Fruit fly (Drosophila melanogaster) whole organism, embryonic: ENCODE measurements around the gene Bug22.

Source experiments
- CG12391 ChIP-seq: fragments of 200-800 bp; sonication (Bioruptor generic); optimal IDR thresholded peaks from 3 replicates; lab custom pipeline; 2018; ENCODE audit warnings: missing biosample characterization, mild to moderate bottlenecking, missing genetic modification characterization, moderate library complexity
- CG12942 ChIP-seq: fragments of 200-800 bp; sonication (Bioruptor generic); optimal IDR thresholded peaks from 3 replicates; lab custom pipeline; 2016; ENCODE audit warnings: missing biosample characterization, missing genetic modification characterization
- CG13123 ChIP-seq: fragments of 200-800 bp; sonication (Bioruptor generic); optimal IDR thresholded peaks from 2 replicates; lab custom pipeline; 2016; ENCODE audit warnings: missing biosample characterization, missing genetic modification characterization
- CG13424 ChIP-seq: fragments of 200-800 bp; sonication (Bioruptor generic); optimal IDR thresholded peaks from 2 replicates; lab custom pipeline; 2019; ENCODE audit warnings: missing biosample characterization, mild to moderate bottlenecking, missing genetic modification characterization, moderate library complexity
- CG13894 ChIP-seq: fragments of 200-800 bp; sonication (Bioruptor generic); optimal IDR thresholded peaks from 3 replicates; lab custom pipeline; 2018; ENCODE audit warnings: missing biosample characterization, mild to moderate bottlenecking, missing genetic modification characterization, moderate library complexity
- CG15514 ChIP-seq: fragments of 200-800 bp; sonication (Bioruptor generic); optimal IDR thresholded peaks from 3 replicates; lab custom pipeline; 2017; ENCODE audit warnings: missing biosample characterization, missing genetic modification characterization, mild to moderate bottlenecking, moderate library complexity, missing genetic modification reagents
- CG16815 ChIP-seq: fragments of 200-800 bp; sonication (Bioruptor generic); optimal IDR thresholded peaks from 3 replicates; lab custom pipeline; 2017; ENCODE audit warnings: missing biosample characterization, mild to moderate bottlenecking, missing genetic modification characterization
- CG30403 ChIP-seq: fragments of 200-800 bp; sonication (Bioruptor generic); optimal IDR thresholded peaks from 3 replicates; lab custom pipeline; 2016; ENCODE audit warnings: missing biosample characterization, missing genetic modification characterization
- CG31388 ChIP-seq: fragments of 200-800 bp; sonication (Bioruptor generic); optimal IDR thresholded peaks from 2 replicates; lab custom pipeline; 2016; ENCODE audit warnings: missing biosample characterization, missing genetic modification characterization
- CG33557 ChIP-seq: fragments of 200-800 bp; sonication (Bioruptor generic); optimal IDR thresholded peaks from 2 replicates; lab custom pipeline; 2019; ENCODE audit warnings: missing biosample characterization, mild to moderate bottlenecking, missing genetic modification characterization, moderate library complexity
- CG34224 ChIP-seq: fragments of 200-800 bp; sonication (Bioruptor generic); IDR thresholded peaks from 3 replicates; pipeline ENCODE4 v1.3.6; 2022; ENCODE audit warnings: missing biosample characterization, missing genetic modification characterization; ENCODE audit not compliant: partially characterized antibody
- CG34376 ChIP-seq: fragments of 200-800 bp; sonication (Bioruptor generic); optimal IDR thresholded peaks from 2 replicates; lab custom pipeline; 2018; ENCODE audit warnings: missing biosample characterization, mild to moderate bottlenecking, missing genetic modification characterization
- CG3838 ChIP-seq: fragments of 200-800 bp; sonication (Bioruptor generic); optimal IDR thresholded peaks from 3 replicates; lab custom pipeline; 2016; ENCODE audit warnings: missing biosample characterization, missing genetic modification characterization
- CG7928 ChIP-seq: fragments of 200-800 bp; sonication (Bioruptor generic); optimal IDR thresholded peaks from 2 replicates; lab custom pipeline; 2017; ENCODE audit warnings: missing biosample characterization, mild to moderate bottlenecking, missing genetic modification characterization
- CG9215 ChIP-seq: fragments of 200-800 bp; sonication (Bioruptor generic); IDR thresholded peaks from 2 replicates; pipeline ENCODE4 v1.3.6; 2022; ENCODE audit warnings: missing biosample characterization, missing genetic modification characterization
- CG9609 ChIP-seq: fragments of 200-800 bp; sonication (Bioruptor generic); optimal IDR thresholded peaks from 3 replicates; lab custom pipeline; 2016; ENCODE audit warnings: missing biosample characterization, missing genetic modification characterization
- CG9797 ChIP-seq: fragments of 200-800 bp; sonication (Bioruptor generic); optimal IDR thresholded peaks from 3 replicates; lab custom pipeline; 2018; ENCODE audit warnings: missing biosample characterization, mild to moderate bottlenecking, missing genetic modification characterization
- CTCF ChIP-seq: fragments of 200-800 bp; sonication (Bioruptor generic); optimal IDR thresholded peaks from 2 replicates; lab custom pipeline; 2017; ENCODE audit warnings: missing biosample characterization, mild to moderate bottlenecking, missing genetic modification characterization, moderate library complexity
- Camta ChIP-seq: fragments of 200-800 bp; sonication (Bioruptor generic); optimal IDR thresholded peaks from 2 replicates; lab custom pipeline; 2016; ENCODE audit warnings: missing biosample characterization, missing genetic modification characterization
- CkIIα-i1 ChIP-seq: fragments of 200-800 bp; sonication (Bioruptor generic); IDR thresholded peaks from 2 replicates; pipeline ENCODE4 v1.3.6; 2022; ENCODE audit warnings: missing biosample characterization, missing genetic modification characterization
- D ChIP-seq, 2 experiments: fragments of 200-800 bp in 1 of 2; fragments of >200 bp in 1 of 2; sonication (Bioruptor generic) in 1 of 2; optimal IDR thresholded peaks; 2 replicates in 1 of 2; 3 replicates in 1 of 2; lab custom pipeline; 2017; ENCODE audit warnings: mild to moderate bottlenecking in 1 of 2, missing biosample characterization in 1 of 2, missing genetic modification characterization in 1 of 2, missing genetic modification reagents in 1 of 2
- D19A ChIP-seq: fragments of 200-800 bp; optimal IDR thresholded peaks from 3 replicates; lab custom pipeline; 2019; ENCODE audit warnings: missing biosample characterization, mild to moderate bottlenecking, missing genetic modification characterization, moderate library complexity
- Deaf1 ChIP-seq: fragments of 200-800 bp; optimal IDR thresholded peaks from 3 replicates; lab custom pipeline; 2019; ENCODE audit warnings: missing biosample characterization, mild to moderate bottlenecking, missing genetic modification characterization, moderate library complexity
- Hsf ChIP-seq: fragments of 200-800 bp; sonication (Bioruptor generic); optimal IDR thresholded peaks from 3 replicates; lab custom pipeline; 2016; ENCODE audit warnings: missing biosample characterization, missing genetic modification characterization
- MESR4 ChIP-seq: fragments of 200-800 bp; sonication (Bioruptor generic); optimal IDR thresholded peaks from 2 replicates; lab custom pipeline; 2018; ENCODE audit warnings: missing biosample characterization, mild to moderate bottlenecking, missing genetic modification characterization, moderate library complexity
- Mad ChIP-seq: fragments of 200-800 bp; sonication (Bioruptor generic); optimal IDR thresholded peaks from 2 replicates; lab custom pipeline; 2016; ENCODE audit warnings: missing biosample characterization, missing genetic modification characterization
- Med ChIP-seq: fragments of 200-800 bp; sonication (Bioruptor generic); peaks from one replicate; lab custom pipeline; 2016; ENCODE audit warnings: missing biosample characterization, missing genetic modification characterization, mild to moderate bottlenecking, inconsistent platforms, moderate library complexity
- Meics ChIP-seq: fragments of 200-800 bp; sonication (Bioruptor generic); optimal IDR thresholded peaks from 2 replicates; lab custom pipeline; 2017; ENCODE audit warnings: missing biosample characterization, mild to moderate bottlenecking, missing genetic modification characterization
- Neu2 ChIP-seq: fragments of 200-800 bp; sonication (Bioruptor generic); optimal IDR thresholded peaks from 3 replicates; lab custom pipeline; 2016; ENCODE audit warnings: missing biosample characterization, missing genetic modification characterization, borderline replicate concordance
- Poxn ChIP-seq: fragments of 200-800 bp; sonication (Bioruptor generic); IDR thresholded peaks from 2 replicates; pipeline ENCODE4 v1.3.6; 2022; ENCODE audit warnings: missing biosample characterization, missing genetic modification characterization
- Rfx ChIP-seq: fragments of 200-800 bp; sonication (Bioruptor generic); IDR thresholded peaks from 2 replicates; pipeline ENCODE4 v1.3.6; 2022; ENCODE audit warnings: missing biosample characterization, missing genetic modification characterization
- Side ChIP-seq: fragments of 200-800 bp; sonication (Bioruptor generic); optimal IDR thresholded peaks from 2 replicates; lab custom pipeline; 2016; ENCODE audit warnings: missing biosample characterization, missing genetic modification characterization
- Sin3A ChIP-seq: fragments of >200 bp; optimal IDR thresholded peaks from 2 replicates; lab custom pipeline; 2018
- Tbp ChIP-seq: fragments of >200 bp; optimal IDR thresholded peaks from 2 replicates; lab custom pipeline; 2018; ENCODE audit warnings: missing biosample characterization, missing genetic modification characterization
- caup ChIP-seq: fragments of 200-800 bp; sonication (Bioruptor generic); optimal IDR thresholded peaks from 3 replicates; lab custom pipeline; 2017; ENCODE audit warnings: missing biosample characterization, mild to moderate bottlenecking, missing genetic modification characterization, moderate library complexity; ENCODE audit not compliant: severe bottlenecking
- corto ChIP-seq: fragments of 200-800 bp; sonication (Bioruptor generic); optimal IDR thresholded peaks from 2 replicates; lab custom pipeline; 2016; ENCODE audit warnings: missing biosample characterization, mild to moderate bottlenecking, missing genetic modification characterization, moderate library complexity
- dimm ChIP-seq: fragments of 200-800 bp; sonication (Bioruptor generic); IDR thresholded peaks from 2 replicates; pipeline ENCODE4 v1.3.6; 2022; ENCODE audit warnings: missing biosample characterization, missing genetic modification characterization
- dpn ChIP-seq, 2 experiments: fragments of 200-800 bp; sonication (Bioruptor generic); optimal IDR thresholded peaks; 3 replicates each; lab custom pipeline; 2016; ENCODE audit warnings: missing biosample characterization in 2 of 2, missing genetic modification characterization in 2 of 2
- gcm2 ChIP-seq: fragments of 200-800 bp; sonication (Bioruptor generic); optimal IDR thresholded peaks from 2 replicates; lab custom pipeline; 2016; ENCODE audit warnings: missing biosample characterization, missing genetic modification characterization
- gem ChIP-seq: fragments of 200-800 bp; sonication (Bioruptor generic); optimal IDR thresholded peaks from 2 replicates; lab custom pipeline; 2019; ENCODE audit warnings: missing biosample characterization, mild to moderate bottlenecking, missing genetic modification characterization, moderate library complexity
- gsb ChIP-seq: fragments of 200-800 bp; sonication (Bioruptor generic); IDR thresholded peaks from 2 replicates; pipeline ENCODE4 v1.3.6; 2022; ENCODE audit warnings: missing biosample characterization, missing genetic modification characterization
- h ChIP-seq: fragments of >200 bp; optimal IDR thresholded peaks from 2 replicates; lab custom pipeline; 2017
- jing ChIP-seq: fragments of 200-800 bp; sonication (Bioruptor generic); optimal IDR thresholded peaks from 2 replicates; lab custom pipeline; 2018; ENCODE audit warnings: missing biosample characterization, mild to moderate bottlenecking, missing genetic modification characterization
- pho ChIP-seq: fragments of 200-800 bp; sonication (Bioruptor generic); optimal IDR thresholded peaks from 2 replicates; lab custom pipeline; 2016; ENCODE audit warnings: missing biosample characterization, missing genetic modification characterization
- sc ChIP-seq, 3 experiments: fragments of >200 bp in 2 of 3; fragments of 200-800 bp in 1 of 3; sonication (Bioruptor generic) in 1 of 3; optimal IDR thresholded peaks; 2 replicates in 2 of 3; 3 replicates in 1 of 3; lab custom pipeline; 2017; ENCODE audit warnings: mild to moderate bottlenecking in 1 of 3, missing biosample characterization in 1 of 3, missing genetic modification characterization in 1 of 3, missing genetic modification reagents in 1 of 3
- sens ChIP-seq: fragments of 200-800 bp; sonication (Bioruptor generic); peaks from one replicate; lab custom pipeline; 2016; ENCODE audit warnings: missing biosample characterization, missing genetic modification characterization
- seq ChIP-seq: fragments of 200-800 bp; sonication (Bioruptor generic); IDR thresholded peaks from 2 replicates; pipeline ENCODE4 v1.3.6; 2022; ENCODE audit warnings: missing biosample characterization, missing genetic modification characterization
- toy ChIP-seq: fragments of 200-800 bp; sonication (Bioruptor generic); IDR thresholded peaks from 2 replicates; pipeline ENCODE4 v1.3.6; 2022; ENCODE audit warnings: missing biosample characterization, missing genetic modification characterization
- zf30C ChIP-seq: fragments of 200-800 bp; sonication (Bioruptor generic); optimal IDR thresholded peaks from 3 replicates; lab custom pipeline; 2018; ENCODE audit warnings: missing biosample characterization, mild to moderate bottlenecking, missing genetic modification characterization

Bug22 gene

dm6 chr2L:10413251-10414127, 17.2 kb downstream of the Bug22 start, which contains the start of the genes CG5355 and Klp31E (continued):
- TF ChIP-seq D (optimal IDR thresholded peaks at IDR 0.05; lab: Kevin White, UChicago) = no peak
- peak; percentile 66 for TF ChIP-seq D (GFP tag; optimal IDR thresholded peaks at IDR 0.05; lab: Kevin White, UChicago)
- TF ChIP-seq gsb (GFP tag; lab: Robert Waterston, UW) = no peak
- no peak for TF ChIP-seq CG9215 (GFP tag; lab: Robert Waterston, UW)
- no peak for TF ChIP-seq CTCF
- peak; percentile 80 for TF ChIP-seq Meics (GFP tag; lab: Kevin White, UChicago)
- TF ChIP-seq Hsf (GFP tag; lab: Kevin White, UChicago) = peak; percentile 65
- TF ChIP-seq D19A (tag; lab: Kevin White, UChicago) = no peak
- TF ChIP-seq CkIIα-i1 (GFP tag; lab: Robert Waterston, UW) = no peak
- TF ChIP-seq CG13123 (GFP tag; lab: Kevin White, UChicago) = peak; percentile 2
- TF ChIP-seq CG15514 (GFP tag; lab: Kevin White, UChicago) = peak; percentile 39
- no peak for TF ChIP-seq zf30C (GFP tag; lab: Kevin White, UChicago)
- peak; percentile 28 for TF ChIP-seq CG31388
- no peak for TF ChIP-seq Sin3A (lab: Kevin White, UChicago)
- no peak for TF ChIP-seq Poxn (GFP tag; lab: Robert Waterston, UW)
- TF ChIP-seq caup (GFP tag; lab: Kevin White, UChicago) = peak; percentile 61
- TF ChIP-seq Side = peak; percentile 42
- TF ChIP-seq CG33557 (GFP tag; lab: Kevin White, UChicago) = peak; percentile 76
- peak; percentile 42 for TF ChIP-seq CG12942 (GFP tag; lab: Kevin White, UChicago)
- TF ChIP-seq corto (GFP tag; lab: Kevin White, UChicago) = no peak
- TF ChIP-seq seq (GFP tag; lab: Robert Waterston, UW) = 0 out of 2 replicates have a peak, but pooled peaks have one; percentile 8
- TF ChIP-seq sc (optimal IDR thresholded peaks at IDR 0.05; lab: Kevin White, UChicago) = no peak
- TF ChIP-seq sc (GFP tag; optimal IDR thresholded peaks at IDR 0.05; lab: Kevin White, UChicago) = peak; percentile 67
- TF ChIP-seq sens (GFP tag; lab: Kevin White, UChicago) = peak; percentile 93
- TF ChIP-seq gcm2 (GFP tag; lab: Kevin White, UChicago) = peak; percentile 35
- no peak for TF ChIP-seq Tbp (GFP tag; lab: Kevin White, UChicago)
- TF ChIP-seq Med (GFP tag; lab: Kevin White, UChicago) = peak; percentile 84
- no peak for TF ChIP-seq jing (GFP tag; lab: Kevin White, UChicago)
- peak; percentile 84 for TF ChIP-seq CG12391 (tag; lab: Kevin White, UChicago)
- peak; percentile 53 for TF ChIP-seq Rfx (GFP tag; lab: Robert Waterston, UW)
- no peak for TF ChIP-seq CG34376
- TF ChIP-seq pho (GFP tag; lab: Kevin White, UChicago) = peak; percentile 22
- TF ChIP-seq h = no peak
- no peak for TF ChIP-seq Camta
- peak; percentile 42 for TF ChIP-seq Mad
- peak; percentile 37 to 41 for TF ChIP-seq dpn (GFP tag; optimal IDR thresholded peaks at IDR 0.05; lab: Kevin White, UChicago)
- TF ChIP-seq CG30403 = peak; percentile 79
- no peak for TF ChIP-seq CG7928
- TF ChIP-seq MESR4 (GFP tag; lab: Kevin White, UChicago) = peak; percentile 53
- TF ChIP-seq CG3838 (GFP tag; lab: Kevin White, UChicago) = no peak
- peak; percentile 37 for TF ChIP-seq CG9609
- peak; percentile 34 for TF ChIP-seq CG9797
- TF ChIP-seq Deaf1 (tag; lab: Kevin White, UChicago) = no peak
- peak; percentile 71 for TF ChIP-seq CG34224
- no peak for TF ChIP-seq dimm
- peak; percentile 87 for TF ChIP-seq Neu2 (GFP tag; lab: Kevin White, UChicago)
- TF ChIP-seq CG16815 (GFP tag; lab: Kevin White, UChicago) = peak; percentile 64
- no peak for TF ChIP-seq toy (GFP tag; lab: Robert Waterston, UW)
- no peak for TF ChIP-seq CG13894
- TF ChIP-seq gem (tag; lab: Kevin White, UChicago) = peak; percentile 86
- peak; percentile 81 for TF ChIP-seq CG13424 (tag; lab: Kevin White, UChicago)
